Worm (Caenorhabditis elegans) whole organism, L3 larva: ENCODE measurements around the gene C18D11.7.

Experiments
- aly-2 ChIP-seq: fragments of 150-350 bp; optimal IDR thresholded peaks from 2 replicates; lab custom pipeline; 2014; ENCODE audit warnings: missing biosample characterization, missing genetic modification characterization
- ama-1 ChIP-seq: fragments of 150-350 bp; optimal IDR thresholded peaks from 2 replicates; lab custom pipeline; 2018
- elt-3 ChIP-seq, 3 experiments: fragments of 150-350 bp in 1 of 3; sonication (generic microtip) in 2 of 3; optimal IDR thresholded peaks; 2 replicates in 2 of 3; 4 replicates in 1 of 3; lab custom pipeline; 2014 to 2017; ENCODE audit warnings: missing biosample characterization in 3 of 3, missing genetic modification characterization in 3 of 3
- fkh-10 ChIP-seq: sonication (generic microtip); optimal IDR thresholded peaks from 2 replicates; lab custom pipeline; 2017; ENCODE audit warnings: missing biosample characterization, missing genetic modification reagents, missing genetic modification characterization
- jun-1 ChIP-seq: fragments of 150-350 bp; optimal IDR thresholded peaks from 2 replicates; lab custom pipeline; 2014; ENCODE audit warnings: missing biosample characterization, missing genetic modification reagents, missing genetic modification characterization
- lin-15B ChIP-seq: fragments of 150-350 bp; optimal IDR thresholded peaks from 2 replicates; lab custom pipeline; 2014; ENCODE audit warnings: missing biosample characterization, missing genetic modification characterization
- nhr-11 ChIP-seq: fragments of 150-350 bp; optimal IDR thresholded peaks from 2 replicates; lab custom pipeline; 2014; ENCODE audit warnings: missing biosample characterization, missing genetic modification characterization
- nhr-23 ChIP-seq: fragments of 150-350 bp; optimal IDR thresholded peaks from 2 replicates; lab custom pipeline; 2014; ENCODE audit warnings: missing biosample characterization, missing genetic modification reagents, missing genetic modification characterization
- nhr-237 ChIP-seq: fragments of 150-350 bp; optimal IDR thresholded peaks from 2 replicates; lab custom pipeline; 2014; ENCODE audit warnings: missing biosample characterization, missing genetic modification characterization
- nhr-25 ChIP-seq: sonication (generic microtip); optimal IDR thresholded peaks from 2 replicates; lab custom pipeline; 2017; ENCODE audit warnings: missing biosample characterization, missing genetic modification characterization
- pqm-1 ChIP-seq: fragments of 150-350 bp; optimal IDR thresholded peaks from 2 replicates; lab custom pipeline; 2017; ENCODE audit warnings: missing biosample characterization, missing genetic modification characterization, inconsistent platforms
- unc-39 ChIP-seq: sonication (generic microtip); optimal IDR thresholded peaks from 4 replicates; lab custom pipeline; 2017; ENCODE audit warnings: missing biosample characterization, missing genetic modification characterization

ce11 chrIII:11807418-11807817 is 823 bp upstream of the C18D11.7 start, which contains the start of gene C18D11.10:
- TF ChIP-seq fkh-10 (GFP tag; lab: Kevin White, UChicago) (no peak), jun-1 (tag; lab: Kevin White, UChicago) (no peak), nhr-23 (tag; lab: Kevin White, UChicago) (no peak), lin-15B (tag; lab: Kevin White, UChicago) (no peak), nhr-25 (no peak), unc-39 (tag; lab: Kevin White, UChicago) (no peak), aly-2 (no peak), nhr-11 (tag; lab: Kevin White, UChicago) (no peak), pqm-1 (tag; lab: Kevin White, UChicago) (no peak), ama-1 (lab: Kevin White, UChicago) (no peak), nhr-237 (tag; lab: Kevin White, UChicago) (no peak), elt-3 (tag; optimal IDR thresholded peaks at IDR 0.05; lab: Kevin White, UChicago) (no peak)
